Fruit fly (Drosophila melanogaster) whole organism, embryonic: ENCODE results near the gene CG42512.

ENCODE experiments used
- Antp ChIP-seq: fragments of 200-800 bp; sonication (Bioruptor generic); optimal IDR thresholded peaks from 3 replicates; lab custom pipeline; 2016; ENCODE audit warnings: missing biosample characterization, missing genetic modification characterization
- CG11456 ChIP-seq: fragments of 200-800 bp; sonication (Bioruptor generic); IDR thresholded peaks from 3 replicates; pipeline ENCODE4 v1.3.6; 2022; ENCODE audit warnings: missing biosample characterization, missing genetic modification characterization
- CG11560 ChIP-seq: fragments of 200-800 bp; sonication (Bioruptor generic); IDR thresholded peaks from 3 replicates; pipeline ENCODE4 v1.3.6; 2022; ENCODE audit warnings: missing biosample characterization, missing genetic modification characterization
- CG11695 ChIP-seq: fragments of 200-800 bp; sonication (Bioruptor generic); IDR thresholded peaks from 3 replicates; pipeline ENCODE4 v1.3.6; 2022; ENCODE audit warnings: missing biosample characterization, missing genetic modification characterization
- CG1603 ChIP-seq: fragments of 200-800 bp; sonication (Bioruptor generic); optimal IDR thresholded peaks from 2 replicates; lab custom pipeline; 2019; ENCODE audit warnings: missing biosample characterization, mild to moderate bottlenecking, missing genetic modification characterization, moderate library complexity
- CG30020 ChIP-seq: fragments of 200-800 bp; optimal IDR thresholded peaks from 2 replicates; lab custom pipeline; 2019; ENCODE audit warnings: missing biosample characterization, mild to moderate bottlenecking, missing genetic modification characterization, moderate library complexity
- CG32767 ChIP-seq: fragments of 200-800 bp; sonication (Bioruptor generic); IDR thresholded peaks from 2 replicates; pipeline ENCODE4 v1.3.6; 2022; ENCODE audit warnings: missing biosample characterization, missing genetic modification characterization
- CG6791 ChIP-seq: fragments of 200-800 bp; sonication (Bioruptor generic); IDR thresholded peaks from 3 replicates; pipeline ENCODE4 v1.3.6; 2022; ENCODE audit warnings: missing biosample characterization, missing genetic modification characterization; ENCODE audit not compliant: partially characterized antibody
- CG7963 ChIP-seq: fragments of 200-800 bp; sonication (Bioruptor generic); IDR thresholded peaks from 3 replicates; pipeline ENCODE4 v1.3.6; 2022; ENCODE audit warnings: missing biosample characterization, missing genetic modification characterization; ENCODE audit not compliant: partially characterized antibody
- CG8359 ChIP-seq: fragments of 200-800 bp; sonication (Bioruptor generic); optimal IDR thresholded peaks from 2 replicates; lab custom pipeline; 2017; ENCODE audit warnings: missing biosample characterization, mild to moderate bottlenecking, missing genetic modification characterization, borderline replicate concordance
- CG9797 ChIP-seq: fragments of 200-800 bp; sonication (Bioruptor generic); optimal IDR thresholded peaks from 3 replicates; lab custom pipeline; 2018; ENCODE audit warnings: missing biosample characterization, mild to moderate bottlenecking, missing genetic modification characterization
- Dfd ChIP-seq, 2 experiments: fragments of >200 bp; optimal IDR thresholded peaks; 2 replicates each; lab custom pipeline; 2017; ENCODE audit warnings: missing biosample characterization in 2 of 2, missing genetic modification characterization in 2 of 2
- Dll ChIP-seq: fragments of 200-800 bp; sonication (Bioruptor generic); IDR thresholded peaks from 4 replicates; pipeline ENCODE4 v1.3.6; 2022; ENCODE audit warnings: missing biosample characterization, missing genetic modification characterization; ENCODE audit not compliant: partially characterized antibody
- Dref ChIP-seq: fragments of 200-800 bp; sonication (Bioruptor generic); IDR thresholded peaks from 2 replicates; pipeline ENCODE4 v1.3.6; 2022; ENCODE audit warnings: missing biosample characterization, missing genetic modification characterization
- Ets65A ChIP-seq: fragments of 200-800 bp; sonication (Bioruptor generic); peaks from one replicate; lab custom pipeline; 2016; ENCODE audit warnings: missing biosample characterization, missing genetic modification characterization
- Fer3 ChIP-seq: fragments of 200-800 bp; sonication (Bioruptor generic); optimal IDR thresholded peaks from 2 replicates; lab custom pipeline; 2018; ENCODE audit warnings: missing biosample characterization, mild to moderate bottlenecking, missing genetic modification characterization, moderate library complexity
- HLH4C ChIP-seq: fragments of 200-800 bp; sonication (Bioruptor generic); IDR thresholded peaks from 3 replicates; pipeline ENCODE4 v1.3.6; 2022; ENCODE audit warnings: missing biosample characterization, missing genetic modification characterization; ENCODE audit not compliant: partially characterized antibody
- Myb ChIP-seq: fragments of 200-800 bp; sonication (Bioruptor generic); optimal IDR thresholded peaks from 2 replicates; lab custom pipeline; 2016; ENCODE audit warnings: missing biosample characterization, missing genetic modification characterization
- Neu2 ChIP-seq: fragments of 200-800 bp; sonication (Bioruptor generic); optimal IDR thresholded peaks from 3 replicates; lab custom pipeline; 2016; ENCODE audit warnings: missing biosample characterization, missing genetic modification characterization, borderline replicate concordance
- Pdp1 ChIP-seq, 2 experiments: fragments of 200-800 bp; sonication (Bioruptor generic); optimal IDR thresholded peaks; 3 replicates each; lab custom pipeline; 2016; ENCODE audit warnings: missing biosample characterization in 2 of 2, missing genetic modification characterization in 2 of 2, mild to moderate bottlenecking in 1 of 2, moderate library complexity in 1 of 2
- Scr ChIP-seq: fragments of 200-800 bp; sonication (Bioruptor generic); IDR thresholded peaks from 2 replicates; pipeline ENCODE4 v1.3.6; 2022; ENCODE audit warnings: missing biosample characterization, missing genetic modification characterization; ENCODE audit not compliant: partially characterized antibody
- YL-1 ChIP-seq: fragments of 200-800 bp; sonication (Bioruptor generic); optimal IDR thresholded peaks from 3 replicates; lab custom pipeline; 2017; ENCODE audit warnings: missing biosample characterization, mild to moderate bottlenecking, missing genetic modification characterization
- amos ChIP-seq: fragments of 200-800 bp; sonication (Bioruptor generic); IDR thresholded peaks from 2 replicates; pipeline ENCODE4 v1.3.6; 2022; ENCODE audit warnings: missing biosample characterization, missing genetic modification characterization; ENCODE audit not compliant: partially characterized antibody
- bbx ChIP-seq: fragments of 200-800 bp; sonication (Bioruptor generic); IDR thresholded peaks from 2 replicates; pipeline ENCODE4 v1.3.6; 2022; ENCODE audit warnings: missing biosample characterization, missing genetic modification characterization; ENCODE audit not compliant: partially characterized antibody
- cg ChIP-seq: fragments of 200-800 bp; sonication (Bioruptor generic); optimal IDR thresholded peaks from 3 replicates; lab custom pipeline; 2019; ENCODE audit warnings: missing biosample characterization, mild to moderate bottlenecking, missing genetic modification characterization, moderate library complexity
- chinmo ChIP-seq: fragments of 200-800 bp; sonication (Bioruptor generic); IDR thresholded peaks from 4 replicates; pipeline ENCODE4 v1.3.6; 2022; ENCODE audit warnings: missing biosample characterization, missing genetic modification characterization; ENCODE audit not compliant: partially characterized antibody
- ci ChIP-seq: fragments of 200-800 bp; sonication (Bioruptor generic); IDR thresholded peaks from 3 replicates; pipeline ENCODE4 v1.3.6; 2022; ENCODE audit warnings: missing biosample characterization, missing genetic modification characterization
- crol ChIP-seq: fragments of 200-800 bp; sonication (Bioruptor generic); IDR thresholded peaks from 2 replicates; pipeline ENCODE4 v1.3.6; 2022; ENCODE audit warnings: missing biosample characterization, missing genetic modification characterization
- da ChIP-seq: fragments of 200-800 bp; sonication (Bioruptor generic); optimal IDR thresholded peaks from 2 replicates; lab custom pipeline; 2016; ENCODE audit warnings: missing biosample characterization, missing genetic modification characterization
- grn ChIP-seq: fragments of 200-800 bp; sonication (Bioruptor generic); optimal IDR thresholded peaks from 3 replicates; lab custom pipeline; 2017; ENCODE audit warnings: missing biosample characterization, missing genetic modification characterization
- inv ChIP-seq: fragments of 200-800 bp; sonication (Bioruptor generic); IDR thresholded peaks from 2 replicates; pipeline ENCODE4 v1.3.6; 2022; ENCODE audit warnings: missing biosample characterization, missing genetic modification characterization; ENCODE audit not compliant: partially characterized antibody
- knrl ChIP-seq: fragments of 200-800 bp; sonication (Bioruptor generic); IDR thresholded peaks from 3 replicates; pipeline ENCODE4 v1.3.6; 2022; ENCODE audit warnings: missing biosample characterization, missing genetic modification characterization; ENCODE audit not compliant: partially characterized antibody
- prd ChIP-seq, 3 experiments: fragments of >200 bp in 2 of 3; fragments of 200-800 bp in 1 of 3; sonication (Bioruptor generic) in 1 of 3; optimal IDR thresholded peaks in 2 of 3; IDR thresholded peaks in 1 of 3; 2 replicates in 2 of 3; 3 replicates in 1 of 3; pipeline versions ENCODE4 v1.3.6 to Lab custom; 2017 to 2022; ENCODE audit warnings: missing biosample characterization in 1 of 3, missing genetic modification characterization in 1 of 3
- pros ChIP-seq: fragments of 200-800 bp; sonication (Bioruptor generic); optimal IDR thresholded peaks from 3 replicates; lab custom pipeline; 2019; ENCODE audit warnings: missing biosample characterization, mild to moderate bottlenecking, missing genetic modification characterization, moderate library complexity
- pzg ChIP-seq: fragments of 200-800 bp; sonication (Bioruptor generic); optimal IDR thresholded peaks from 3 replicates; lab custom pipeline; 2018; ENCODE audit warnings: missing biosample characterization, mild to moderate bottlenecking, missing genetic modification characterization, moderate library complexity
- row ChIP-seq: fragments of 200-800 bp; sonication (Bioruptor generic); IDR thresholded peaks from 3 replicates; pipeline ENCODE4 v1.3.6; 2022; ENCODE audit warnings: missing biosample characterization, missing genetic modification characterization
- slbo ChIP-seq: fragments of 200-800 bp; sonication (Bioruptor generic); IDR thresholded peaks from 2 replicates; pipeline ENCODE4 v1.3.6; 2022; ENCODE audit warnings: missing biosample characterization, missing genetic modification characterization
- stwl ChIP-seq: fragments of 200-800 bp; sonication (Bioruptor generic); optimal IDR thresholded peaks from 3 replicates; lab custom pipeline; 2018; ENCODE audit warnings: missing biosample characterization, mild to moderate bottlenecking, missing genetic modification characterization, moderate library complexity
- tna ChIP-seq: fragments of 200-800 bp; sonication (Bioruptor generic); IDR thresholded peaks from 2 replicates; pipeline ENCODE4 v1.3.6; 2022; ENCODE audit warnings: missing biosample characterization, missing genetic modification characterization; ENCODE audit not compliant: partially characterized antibody
- zen2 ChIP-seq: fragments of 200-800 bp; sonication (Bioruptor generic); IDR thresholded peaks from 3 replicates; pipeline ENCODE4 v1.3.6; 2022; ENCODE audit warnings: missing biosample characterization, missing genetic modification characterization; ENCODE audit not compliant: partially characterized antibody

The CG42512 gene

DNA sequence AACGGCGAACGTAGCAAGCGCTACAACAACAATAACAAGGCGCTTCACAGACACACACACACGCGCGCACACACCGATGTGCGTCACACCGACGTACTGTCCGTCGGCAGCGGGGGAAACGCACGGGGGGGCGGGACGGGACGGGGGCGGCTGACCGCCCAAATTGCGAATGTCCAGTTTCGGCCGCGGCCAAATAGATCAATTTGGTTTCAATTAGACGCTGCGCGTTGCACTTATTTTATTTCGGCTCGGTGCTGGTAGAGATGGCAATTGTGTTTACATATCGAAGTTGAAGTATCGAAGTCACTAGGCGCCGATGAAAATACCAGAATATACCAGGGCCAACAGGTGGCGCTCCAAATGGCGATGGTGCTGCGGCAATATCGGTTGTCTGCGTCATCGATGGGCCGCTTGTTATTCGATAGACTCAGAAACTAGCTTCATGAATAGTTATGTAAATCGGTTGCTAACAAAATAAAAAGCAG lies 14.0 kb upstream of the CG42512 start, which contains the start of gene Rok (continued):
- TF ChIP-seq prd (optimal IDR thresholded peaks at IDR 0.05; lab: Kevin White, UChicago): no peak
- peak; percentile 3; the same call in 1 of the 3 replicates for TF ChIP-seq prd (GFP tag; IDR thresholded peaks at IDR 0.05; lab: Robert Waterston, UW)
- TF ChIP-seq Fer3 (tag; lab: Kevin White, UChicago): no peak
- TF ChIP-seq Scr (GFP tag; lab: Robert Waterston, UW): peak; percentile 81
- peak; percentile 6 for TF ChIP-seq YL-1 (GFP tag; lab: Kevin White, UChicago)
- TF ChIP-seq CG9797 (GFP tag; lab: Kevin White, UChicago): peak; percentile 69
- TF ChIP-seq CG11560 (tag; lab: Robert Waterston, UW): peak; percentile 96; the same call in 2 of the 3 replicates
- TF ChIP-seq CG30020 (tag; lab: Kevin White, UChicago): peak; percentile 46
- peak; percentile 85 for TF ChIP-seq Dref
- TF ChIP-seq zen2: peak; percentile 61; the same call in 2 of the 3 replicates
- TF ChIP-seq Ets65A (GFP tag; lab: Kevin White, UChicago): peak; percentile 49
- no peak for TF ChIP-seq pros (GFP tag; lab: Kevin White, UChicago)
- TF ChIP-seq CG11456 (GFP tag; lab: Robert Waterston, UW): peak; percentile 33; the same call in 1 of the 3 replicates
- peak; percentile 96 for TF ChIP-seq Neu2 (GFP tag; lab: Kevin White, UChicago)
- TF ChIP-seq cg (GFP tag; lab: Kevin White, UChicago): peak; percentile 99
- no peak for TF ChIP-seq CG11695 (GFP tag; lab: Robert Waterston, UW)
- peak; percentile 37; the same call in 2 of the 3 replicates for TF ChIP-seq row (GFP tag; lab: Robert Waterston, UW)
- TF ChIP-seq CG8359 (GFP tag; lab: Kevin White, UChicago): no peak
- peak; percentile 87 for TF ChIP-seq CG6791
- peak; percentile 44; the same call in 1 of the 2 replicates for TF ChIP-seq slbo (GFP tag; lab: Robert Waterston, UW)
- TF ChIP-seq stwl (tag; lab: Kevin White, UChicago): peak; percentile 27
- TF ChIP-seq grn: no peak
- peak; percentile 81 for TF ChIP-seq inv (GFP tag; lab: Robert Waterston, UW)
- TF ChIP-seq bbx (GFP tag; lab: Robert Waterston, UW): peak; percentile 89
- TF ChIP-seq Myb (GFP tag; lab: Kevin White, UChicago): peak; percentile 16
- peak; percentile 83 for TF ChIP-seq knrl (GFP tag; lab: Robert Waterston, UW)
- peak; percentile 61 for TF ChIP-seq CG1603 (tag; lab: Kevin White, UChicago)
- peak in 1 of 2 experiments; percentile 46 for TF ChIP-seq Pdp1 (GFP tag; optimal IDR thresholded peaks at IDR 0.05; lab: Kevin White, UChicago)
- peak; percentile 11; the same call in 1 of the 3 replicates for TF ChIP-seq ci
- peak; percentile 24; the same call in 1 of the 2 replicates for TF ChIP-seq CG32767 (GFP tag; lab: Robert Waterston, UW)
- peak; percentile 9 for TF ChIP-seq Antp (GFP tag; lab: Kevin White, UChicago)
- no peak for TF ChIP-seq Dfd (GFP tag; optimal IDR thresholded peaks at IDR 0.05; lab: Kevin White, UChicago)
- peak; percentile 75 for TF ChIP-seq CG7963 (GFP tag; lab: Robert Waterston, UW)
- peak; percentile 89 for TF ChIP-seq amos
- TF ChIP-seq chinmo: peak; percentile 76; the same call in 3 of the 4 replicates
- peak; percentile 80 for TF ChIP-seq pzg (GFP tag; lab: Kevin White, UChicago)
- peak; percentile 67 for TF ChIP-seq crol (GFP tag; lab: Robert Waterston, UW)
- TF ChIP-seq da (GFP tag; lab: Kevin White, UChicago): no peak
- TF ChIP-seq Dll: peak; percentile 77
- TF ChIP-seq tna (GFP tag; lab: Robert Waterston, UW): peak; percentile 58
- peak; percentile 79; the same call in 2 of the 3 replicates for TF ChIP-seq HLH4C (GFP tag; lab: Robert Waterston, UW)
